Worm (Caenorhabditis elegans) whole organism, L2 larva: ENCODE measurements around the gene T20D3.14.

ENCODE experiments used
- C34F6.9 ChIP-seq: fragments of 150-350 bp; optimal IDR thresholded peaks from 2 replicates; lab custom pipeline; 2014; ENCODE audit warnings: missing biosample characterization, missing genetic modification characterization
- R02D3.7 ChIP-seq: fragments of 150-350 bp; optimal IDR thresholded peaks from 2 replicates; lab custom pipeline; 2014; ENCODE audit warnings: missing biosample characterization, missing genetic modification characterization
- Y55F3AM.14 ChIP-seq: fragments of 200-800 bp; sonication (Bioruptor generic); optimal IDR thresholded peaks from 2 replicates; lab custom pipeline; 2018; ENCODE audit warnings: mild to moderate bottlenecking, missing genetic modification characterization, missing compliant biosample characterization
- ZK546.5 ChIP-seq: sonication (generic microtip); optimal IDR thresholded peaks from 2 replicates; lab custom pipeline; 2017; ENCODE audit warnings: missing biosample characterization, missing genetic modification characterization
- alr-1 ChIP-seq: fragments of 150-350 bp; optimal IDR thresholded peaks from 2 replicates; lab custom pipeline; 2014; ENCODE audit warnings: missing biosample characterization, missing genetic modification characterization
- aly-2 ChIP-seq: fragments of 150-350 bp; optimal IDR thresholded peaks from 2 replicates; lab custom pipeline; 2014; ENCODE audit warnings: missing biosample characterization, missing genetic modification characterization
- ama-1 ChIP-seq: fragments of 150-350 bp; optimal IDR thresholded peaks from 2 replicates; lab custom pipeline; 2018; ENCODE audit warnings: inconsistent platforms
- ceh-16 ChIP-seq: fragments of 150-350 bp; optimal IDR thresholded peaks from 2 replicates; lab custom pipeline; 2014; ENCODE audit warnings: missing biosample characterization, missing genetic modification characterization
- ceh-82 ChIP-seq: fragments of 150-350 bp; optimal IDR thresholded peaks from 2 replicates; lab custom pipeline; 2014; ENCODE audit warnings: missing biosample characterization, missing genetic modification characterization
- crh-2 ChIP-seq: sonication (generic microtip); optimal IDR thresholded peaks from 2 replicates; lab custom pipeline; 2017; ENCODE audit warnings: missing biosample characterization, missing genetic modification characterization
- egl-27 ChIP-seq: sonication (generic microtip); optimal IDR thresholded peaks from 3 replicates; lab custom pipeline; 2017; ENCODE audit warnings: missing biosample characterization, missing genetic modification reagents, missing genetic modification characterization
- fos-1 ChIP-seq: fragments of 150-350 bp; optimal IDR thresholded peaks from 2 replicates; lab custom pipeline; 2014; ENCODE audit warnings: missing biosample characterization, missing genetic modification characterization
- gmeb-1 ChIP-seq: fragments of 150-350 bp; optimal IDR thresholded peaks from 2 replicates; lab custom pipeline; 2014; ENCODE audit warnings: missing biosample characterization, missing genetic modification characterization
- lin-11 ChIP-seq: fragments of 150-350 bp; sonication (generic microtip); optimal IDR thresholded peaks from 2 replicates; lab custom pipeline; 2014; ENCODE audit warnings: missing biosample characterization, missing genetic modification characterization, inconsistent platforms, mixed read lengths
- lin-13 ChIP-seq: fragments of 150-350 bp; optimal IDR thresholded peaks from 2 replicates; lab custom pipeline; 2014; ENCODE audit warnings: missing biosample characterization, missing genetic modification reagents, missing genetic modification characterization
- lsy-2 ChIP-seq, 2 experiments: fragments of 150-350 bp in 1 of 2; sonication (generic microtip) in 1 of 2; optimal IDR thresholded peaks; 2 replicates each; lab custom pipeline; 2014 to 2017; ENCODE audit warnings: missing biosample characterization in 2 of 2, missing genetic modification characterization in 2 of 2
- mbf-1 ChIP-seq: sonication (generic microtip); optimal IDR thresholded peaks from 2 replicates; lab custom pipeline; 2017; ENCODE audit warnings: missing biosample characterization, missing genetic modification characterization
- mdl-1 ChIP-seq, 2 experiments: fragments of 150-350 bp in 1 of 2; sonication (generic microtip) in 1 of 2; optimal IDR thresholded peaks; 2 replicates each; lab custom pipeline; 2017; ENCODE audit warnings: missing biosample characterization in 2 of 2, missing genetic modification characterization in 2 of 2
- nhr-10 ChIP-seq: sonication (generic microtip); optimal IDR thresholded peaks from 2 replicates; lab custom pipeline; 2017; ENCODE audit warnings: missing biosample characterization, missing genetic modification characterization
- nhr-11 ChIP-seq: fragments of 150-350 bp; optimal IDR thresholded peaks from 2 replicates; lab custom pipeline; 2014; ENCODE audit warnings: missing biosample characterization, missing genetic modification characterization
- nhr-12 ChIP-seq: fragments of 150-350 bp; optimal IDR thresholded peaks from 2 replicates; lab custom pipeline; 2014; ENCODE audit warnings: missing biosample characterization, missing genetic modification characterization
- nhr-129 ChIP-seq: fragments of 150-350 bp; optimal IDR thresholded peaks from 2 replicates; lab custom pipeline; 2014; ENCODE audit warnings: missing biosample characterization, missing genetic modification characterization
- nhr-237 ChIP-seq: fragments of 150-350 bp; optimal IDR thresholded peaks from 2 replicates; lab custom pipeline; 2014; ENCODE audit warnings: missing biosample characterization, missing genetic modification characterization
- nhr-25 ChIP-seq: fragments of 150-350 bp; sonication (generic microtip); optimal IDR thresholded peaks from 3 replicates; lab custom pipeline; 2014; ENCODE audit warnings: missing biosample characterization, missing genetic modification characterization
- nhr-6 ChIP-seq: fragments of 150-350 bp; optimal IDR thresholded peaks from 2 replicates; lab custom pipeline; 2014; ENCODE audit warnings: missing biosample characterization, missing genetic modification characterization
- peb-1 ChIP-seq: fragments of 150-350 bp; optimal IDR thresholded peaks from 2 replicates; lab custom pipeline; 2014; ENCODE audit warnings: missing biosample characterization, missing genetic modification characterization
- skn-1 ChIP-seq: sonication (generic microtip); optimal IDR thresholded peaks from 2 replicates; lab custom pipeline; 2017; ENCODE audit warnings: missing biosample characterization, missing genetic modification characterization
- sma-3 ChIP-seq: sonication (generic microtip); optimal IDR thresholded peaks from 2 replicates; lab custom pipeline; 2016; ENCODE audit warnings: missing genetic modification reagents, missing genetic modification characterization, missing compliant biosample characterization
- sma-9 ChIP-seq, 2 experiments: fragments of 150-350 bp in 1 of 2; sonication (generic microtip) in 1 of 2; optimal IDR thresholded peaks; 2 replicates each; lab custom pipeline; 2014 to 2016; ENCODE audit warnings: missing genetic modification characterization in 2 of 2, mild to moderate bottlenecking in 1 of 2, missing biosample characterization in 1 of 2, missing compliant biosample characterization in 1 of 2, missing genetic modification reagents in 1 of 2, moderate library complexity in 1 of 2
- snpc-4 ChIP-seq: fragments of 150-350 bp; optimal IDR thresholded peaks from 2 replicates; lab custom pipeline; 2014; ENCODE audit warnings: missing biosample characterization, missing genetic modification characterization
- unc-39 ChIP-seq: fragments of 150-350 bp; optimal IDR thresholded peaks from 2 replicates; lab custom pipeline; 2014; ENCODE audit warnings: missing biosample characterization, missing genetic modification characterization
- unc-55 ChIP-seq: fragments of 150-350 bp; sonication (generic microtip); optimal IDR thresholded peaks from 3 replicates; lab custom pipeline; 2014; ENCODE audit warnings: missing biosample characterization, missing genetic modification reagents, missing genetic modification characterization
- unc-62 ChIP-seq: fragments of 150-350 bp; optimal IDR thresholded peaks from 2 replicates; lab custom pipeline; 2014; ENCODE audit warnings: missing biosample characterization, missing genetic modification reagents, missing genetic modification characterization
- zag-1 ChIP-seq: fragments of 150-350 bp; optimal IDR thresholded peaks from 2 replicates; lab custom pipeline; 2014; ENCODE audit warnings: missing biosample characterization, missing genetic modification characterization

T20D3.14 gene

DNA sequence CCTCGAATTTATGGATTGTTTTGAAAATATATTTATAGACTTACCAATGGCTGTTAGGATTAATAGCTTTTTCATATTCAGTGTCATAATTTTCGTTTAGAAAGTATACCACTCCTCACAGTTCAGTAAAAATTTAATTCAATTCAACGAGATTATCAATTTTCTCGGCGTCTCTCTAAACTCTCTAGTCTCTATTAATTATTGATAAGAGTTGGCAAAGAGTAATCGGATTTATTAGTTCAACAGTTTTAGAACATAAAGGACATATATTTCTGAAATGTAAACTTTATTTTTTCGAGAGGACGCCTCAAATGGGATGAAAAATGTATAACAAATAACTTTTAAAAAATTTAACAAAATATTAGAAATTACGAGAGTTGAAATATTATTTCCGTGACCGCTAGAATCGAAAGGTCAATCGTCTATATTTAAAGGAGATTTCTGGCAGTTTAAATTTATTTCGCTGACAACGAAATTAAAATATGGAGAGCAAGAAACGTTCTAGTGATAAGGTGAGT is 11.7 kb downstream of the T20D3.14 start, which contains the start of the genes nspg-11 and F49C12.15:
TSS of gene nspg-11 (minus strand) at position 101 of the 518 bp plus-strand sequence.
TSS of gene F49C12.15 (plus strand) at position 468 of the 518 bp plus-strand sequence.
- TF ChIP-seq nhr-25 (tag; lab: Kevin White, UChicago) = no peak
- TF ChIP-seq nhr-237 = no peak
- no peak for TF ChIP-seq snpc-4
- TF ChIP-seq lin-11 = no peak
- no peak for TF ChIP-seq ceh-16 (tag; lab: Kevin White, UChicago)
- TF ChIP-seq ceh-82 (tag; lab: Kevin White, UChicago) = no peak
- no peak for TF ChIP-seq nhr-10 (tag; lab: Kevin White, UChicago)
- no peak for TF ChIP-seq nhr-129 (tag; lab: Kevin White, UChicago)
- TF ChIP-seq peb-1 (tag; lab: Kevin White, UChicago) = no peak
- TF ChIP-seq nhr-6 (tag; lab: Kevin White, UChicago) = no peak
- no peak for TF ChIP-seq sma-3 (GFP tag; lab: Kevin White, UChicago)
- no peak for TF ChIP-seq lin-13 (GFP tag; lab: Kevin White, UChicago)
- TF ChIP-seq nhr-12 = no peak
- TF ChIP-seq gmeb-1 (tag; lab: Kevin White, UChicago) = no peak
- no peak for TF ChIP-seq egl-27
- no peak for TF ChIP-seq unc-55 (GFP tag; lab: Kevin White, UChicago)
- TF ChIP-seq mdl-1 (tag; optimal IDR thresholded peaks at IDR 0.05; lab: Kevin White, UChicago) = no peak
- TF ChIP-seq ama-1 = no peak

DNA sequence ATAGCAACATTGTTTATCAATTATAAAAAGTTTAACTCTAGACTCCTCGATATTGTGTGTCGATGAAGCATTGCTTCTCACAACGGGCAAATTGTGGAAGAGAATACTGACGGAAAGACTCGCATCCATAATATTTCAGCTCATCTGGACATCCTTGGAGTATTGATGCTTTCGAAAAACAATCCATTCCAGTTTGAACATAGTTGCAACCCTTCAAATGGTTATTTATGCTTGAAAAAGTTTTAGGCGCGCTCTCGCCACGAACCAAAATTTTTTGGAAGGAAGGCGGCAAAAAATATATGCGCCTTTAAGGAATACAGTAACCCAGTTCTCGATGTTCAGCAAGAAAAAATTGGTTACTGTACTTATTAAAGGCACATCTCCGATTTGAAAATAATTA is 13.2 kb downstream of the T20D3.14 start:
- no peak for TF ChIP-seq Y55F3AM.14 (GFP tag; lab: Kevin White, UChicago)
- TF ChIP-seq crh-2 = peak; percentile 25
- peak; percentile 25 for TF ChIP-seq sma-3 (GFP tag; lab: Kevin White, UChicago)
- TF ChIP-seq sma-9 (GFP tag; optimal IDR thresholded peaks at IDR 0.05; lab: Kevin White, UChicago) = peak; percentile 37
- no peak for TF ChIP-seq sma-9 (tag; optimal IDR thresholded peaks at IDR 0.05; lab: Kevin White, UChicago)
- no peak for TF ChIP-seq R02D3.7
- peak; percentile 16 for TF ChIP-seq ama-1

DNA sequence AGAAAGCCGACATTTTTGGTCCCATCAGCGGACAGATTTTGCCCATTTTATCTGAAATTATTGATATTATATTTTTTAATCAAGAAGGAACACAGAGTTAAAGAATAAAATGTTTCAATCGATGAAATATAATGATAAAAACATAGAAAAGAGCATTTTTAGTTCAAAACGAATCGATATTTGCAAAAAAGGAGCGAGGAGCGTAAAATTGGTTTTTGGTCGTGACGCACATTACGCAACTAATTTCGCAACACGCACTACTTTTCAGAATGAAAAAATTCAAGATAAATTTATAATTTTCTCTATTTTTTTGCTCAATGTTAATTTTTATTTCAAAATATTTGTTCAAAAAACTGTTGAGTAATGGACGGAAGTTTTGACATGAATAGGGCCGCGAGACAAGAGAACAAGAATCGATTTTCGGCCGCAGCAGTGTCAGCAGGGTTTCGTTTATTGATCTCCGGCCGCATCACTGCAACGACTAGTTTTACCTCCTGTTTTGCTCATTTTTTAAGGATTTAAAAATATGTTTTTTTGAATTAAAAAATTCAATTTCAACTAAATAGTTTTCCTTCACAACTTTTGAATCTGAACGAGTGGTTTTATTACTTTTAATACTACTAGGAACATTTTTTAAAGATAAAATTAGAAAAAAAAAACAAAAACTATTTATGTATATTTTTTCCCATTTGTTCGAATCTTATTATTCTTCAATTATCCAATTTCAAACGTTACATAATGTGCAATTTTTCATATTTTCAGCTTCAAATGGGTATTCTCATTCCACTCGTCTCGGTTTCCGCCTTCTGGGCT is 14.5 kb downstream of the T20D3.14 start, which contains the start of the genes F49C12.12 and vha-17:
TSS of gene F49C12.12 (minus strand) at position 51 of the 813 bp plus-strand sequence.
TSS of gene vha-17 (plus strand) at position 763 of the 813 bp plus-strand sequence.
- TF ChIP-seq gmeb-1 (tag; lab: Kevin White, UChicago) (peak; percentile 7), zag-1 (tag; lab: Kevin White, UChicago) (no peak), unc-55 (GFP tag; lab: Kevin White, UChicago) (peak; percentile 59), lin-13 (GFP tag; lab: Kevin White, UChicago) (no peak), crh-2 (peak; percentile 17), C34F6.9 (tag; lab: Kevin White, UChicago) (peak; percentile 70), nhr-237 (no peak), mbf-1 (tag; lab: Kevin White, UChicago) (no peak), fos-1 (tag; lab: Kevin White, UChicago) (peak; percentile 67), lsy-2 (tag; optimal IDR thresholded peaks at IDR 0.05; lab: Kevin White, UChicago) (peak in 1 of 2 experiments; percentile 56), ZK546.5 (tag; lab: Kevin White, UChicago) (no peak)
- TF ChIP-seq, all 48 proteins: peak for 6

DNA sequence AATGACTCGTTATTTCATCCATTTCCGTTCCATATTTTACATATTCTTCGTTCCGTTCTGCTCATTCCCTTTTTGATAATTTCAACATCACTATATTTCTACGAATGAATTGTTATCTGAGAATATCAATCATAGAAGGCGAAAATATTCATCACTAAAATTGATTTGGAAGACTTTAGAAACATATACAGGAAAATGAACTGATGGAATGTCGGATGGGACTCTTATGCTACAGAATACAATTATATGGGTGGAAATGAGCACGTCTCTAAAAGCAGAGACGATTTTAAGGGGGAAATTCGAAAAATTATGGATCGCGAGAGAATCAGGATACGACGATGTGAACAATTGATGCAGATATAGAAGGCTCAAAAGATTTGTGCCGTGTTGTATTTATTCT is 15.7 kb downstream of the T20D3.14 start:
- TF ChIP-seq ZK546.5 (tag; lab: Kevin White, UChicago) (no peak), Y55F3AM.14 (GFP tag; lab: Kevin White, UChicago) (no peak), gmeb-1 (tag; lab: Kevin White, UChicago) (no peak), nhr-11 (tag; lab: Kevin White, UChicago) (no peak), aly-2 (tag; lab: Kevin White, UChicago) (no peak), skn-1 (tag; lab: Kevin White, UChicago) (no peak), unc-39 (tag; lab: Kevin White, UChicago) (no peak), alr-1 (tag; lab: Kevin White, UChicago) (no peak), unc-62 (GFP tag; lab: Kevin White, UChicago) (no peak), zag-1 (tag; lab: Kevin White, UChicago) (no peak)
- TF ChIP-seq, all 48 proteins: peak for 0
